Worm (Caenorhabditis elegans): Measurements from ENCODE around the gene nhr-214.
A peak's percentile ranks its signal among the peaks of the same experiment; 100 is the strongest.

nhr-214 gene

DNA sequence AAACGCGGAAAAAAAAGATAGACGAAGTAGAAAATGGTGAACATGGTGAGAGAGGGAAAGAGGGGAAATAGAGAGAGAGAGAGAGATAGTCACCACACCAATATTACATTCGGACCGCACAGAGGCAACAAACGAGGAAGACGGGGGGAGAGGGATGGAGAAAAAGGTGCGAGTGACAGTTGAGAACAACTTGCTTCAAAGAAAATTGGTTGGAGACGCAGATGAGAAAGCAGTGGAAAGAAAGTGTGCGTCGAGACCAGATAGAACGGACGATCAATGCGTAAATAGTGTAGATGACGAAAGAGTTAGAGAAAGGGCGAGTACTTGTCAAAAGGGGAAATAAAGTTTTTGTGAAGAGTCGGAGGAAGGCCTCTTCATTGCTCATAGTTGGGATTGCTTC is 31.5 kb downstream of the nhr-214 start:
- TF ChIP-seq mep-1 (tag; optimal IDR thresholded peaks at IDR 0.05) (peak; percentile 5), unc-120 (tag; optimal IDR thresholded peaks at IDR 0.05; ENCODE audit: poor library complexity, severe bottlenecking) (peak; percentile 92), ceh-83 (GFP tag; optimal IDR thresholded peaks at IDR 0.05) (no peak), nhr-2 (tag; optimal IDR thresholded peaks at IDR 0.05) (peak; percentile 13), nhr-237 (tag; optimal IDR thresholded peaks at IDR 0.05) (peak; percentile 74), sptf-1 (tag; optimal IDR thresholded peaks at IDR 0.05) (peak; percentile 68), nhr-12 (tag; optimal IDR thresholded peaks at IDR 0.05) (peak; percentile 10), lsy-2 (tag; optimal IDR thresholded peaks at IDR 0.05) (peak; percentile 10), unc-62 (GFP tag; optimal IDR thresholded peaks at IDR 0.05) (peak; percentile 89), drap-1 (GFP tag; optimal IDR thresholded peaks at IDR 0.05) (peak; percentile 23), elt-1 (tag; optimal IDR thresholded peaks at IDR 0.05; ENCODE audit: borderline replicate concordance, insufficient read depth) (no peak), ztf-11 (tag; optimal IDR thresholded peaks at IDR 0.05) (peak; percentile 10), ceh-43 (GFP tag; optimal IDR thresholded peaks at IDR 0.05) (no peak), ham-2 (GFP tag; optimal IDR thresholded peaks at IDR 0.05) (peak; percentile 43), pha-4 (tag; optimal IDR thresholded peaks at IDR 0.05) (peak; percentile 35), tbx-8 (GFP tag; optimal IDR thresholded peaks at IDR 0.05) (no peak), mls-2 (tag; optimal IDR thresholded peaks at IDR 0.05) (peak; percentile 76), cnd-1 (tag; optimal IDR thresholded peaks at IDR 0.05) (no peak), ces-1 (GFP tag; optimal IDR thresholded peaks at IDR 0.05) (peak; percentile 82), M03D4.4 (tag; optimal IDR thresholded peaks at IDR 0.05) (peak; percentile 48), hlh-1 (tag; optimal IDR thresholded peaks at IDR 0.05) (peak; percentile 72), elt-3 (tag; optimal IDR thresholded peaks at IDR 0.05) (peak; percentile 55), nhr-28 (tag; optimal IDR thresholded peaks at IDR 0.05) (peak; percentile 34)

DNA sequence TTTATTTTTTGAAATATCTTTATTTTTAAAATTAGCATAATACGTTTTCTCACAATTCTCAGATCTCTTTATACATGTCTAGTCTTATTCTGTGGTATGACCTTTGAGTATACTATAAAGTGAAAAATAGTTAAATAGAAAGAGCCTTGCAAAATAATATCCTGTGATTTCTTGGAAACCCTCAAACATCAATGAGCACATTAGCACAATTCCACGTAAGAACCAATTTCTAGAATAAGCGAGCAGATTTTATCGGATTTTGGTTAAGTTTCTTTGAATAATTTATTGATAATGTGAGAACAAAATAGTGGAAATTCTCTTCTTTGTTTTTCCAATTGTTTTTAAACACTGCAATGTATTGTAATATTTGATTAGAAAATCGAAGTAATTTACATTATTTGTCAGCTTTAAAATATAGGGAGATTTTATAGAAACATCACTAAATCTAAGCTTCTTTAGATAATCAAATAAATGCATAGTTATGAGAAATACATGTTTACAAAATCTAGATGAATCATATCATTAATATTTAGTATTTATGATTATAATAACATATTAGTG is 32.8 kb downstream of the nhr-214 start:
- TF ChIP-seq ceh-83 (GFP tag; optimal IDR thresholded peaks at IDR 0.05), result no peak
- no peak for TF ChIP-seq ceh-39 (tag; optimal IDR thresholded peaks at IDR 0.05)
- no peak for TF ChIP-seq cnd-1 (tag; optimal IDR thresholded peaks at IDR 0.05)
- TF ChIP-seq tbx-8 (GFP tag; optimal IDR thresholded peaks at IDR 0.05), result no peak
- no peak for TF ChIP-seq unc-120 (tag; optimal IDR thresholded peaks at IDR 0.05; ENCODE audit: poor library complexity, severe bottlenecking)
- no peak for TF ChIP-seq elt-1 (tag; optimal IDR thresholded peaks at IDR 0.05; ENCODE audit: borderline replicate concordance, insufficient read depth)
- TF ChIP-seq nhr-12 (tag; optimal IDR thresholded peaks at IDR 0.05), result no peak
- TF ChIP-seq mab-5 (tag; optimal IDR thresholded peaks at IDR 0.05), result no peak

DNA sequence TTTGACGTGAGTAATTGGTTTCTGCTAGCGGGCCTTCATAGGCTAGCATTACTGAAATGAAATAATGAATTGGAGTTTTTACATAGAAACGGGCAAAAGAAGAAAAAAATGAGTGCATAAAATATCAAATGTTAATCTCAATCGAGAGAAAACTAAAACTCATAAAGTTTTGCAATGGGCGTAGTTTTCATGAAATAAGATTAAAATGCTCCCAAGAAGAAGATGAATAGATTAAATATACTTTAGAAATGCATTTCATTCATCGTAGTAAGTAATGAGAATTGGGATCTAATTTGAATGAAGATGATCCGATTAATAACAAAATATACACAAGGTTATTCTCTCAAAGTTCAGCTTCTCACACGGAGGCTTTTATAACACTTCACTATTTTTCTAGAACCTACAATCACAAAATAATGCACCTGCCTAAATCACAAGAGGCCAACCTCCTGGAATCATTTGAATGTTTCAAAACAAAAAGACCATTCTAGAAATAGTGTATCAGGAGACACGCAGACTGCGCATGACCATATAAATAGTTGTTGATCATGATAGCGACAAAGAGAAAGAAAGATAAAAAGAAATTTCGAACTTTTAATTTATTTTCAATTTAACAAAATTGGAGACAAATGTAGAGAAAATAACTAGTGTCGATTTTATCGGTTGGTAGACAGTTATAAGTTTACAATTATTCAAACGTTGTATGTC is 33.9 kb downstream of the nhr-214 start, which contains the start of gene nhr-17:
TSS of gene nhr-17 (minus strand) at position 51 of the 708 bp plus-strand sequence.
- no peak for TF ChIP-seq ham-2 (GFP tag; optimal IDR thresholded peaks at IDR 0.05)
- no peak for TF ChIP-seq ces-1 (GFP tag; optimal IDR thresholded peaks at IDR 0.05)
- no peak for TF ChIP-seq M03D4.4 (tag; optimal IDR thresholded peaks at IDR 0.05)
- no peak for TF ChIP-seq lin-32 (GFP tag; optimal IDR thresholded peaks at IDR 0.05)
- no peak for TF ChIP-seq flh-1 (GFP tag; optimal IDR thresholded peaks at IDR 0.05)
- TF ChIP-seq unc-120 (tag; optimal IDR thresholded peaks at IDR 0.05; ENCODE audit: poor library complexity, severe bottlenecking), result no peak
- TF ChIP-seq ceh-83 (GFP tag; optimal IDR thresholded peaks at IDR 0.05), result no peak
- TF ChIP-seq tbx-8 (GFP tag; optimal IDR thresholded peaks at IDR 0.05), result no peak
- no peak for TF ChIP-seq pha-4 (tag; optimal IDR thresholded peaks at IDR 0.05)
- no peak for TF ChIP-seq ceh-39 (tag; optimal IDR thresholded peaks at IDR 0.05)
- no peak for TF ChIP-seq unc-39 (tag; optimal IDR thresholded peaks at IDR 0.05)

DNA sequence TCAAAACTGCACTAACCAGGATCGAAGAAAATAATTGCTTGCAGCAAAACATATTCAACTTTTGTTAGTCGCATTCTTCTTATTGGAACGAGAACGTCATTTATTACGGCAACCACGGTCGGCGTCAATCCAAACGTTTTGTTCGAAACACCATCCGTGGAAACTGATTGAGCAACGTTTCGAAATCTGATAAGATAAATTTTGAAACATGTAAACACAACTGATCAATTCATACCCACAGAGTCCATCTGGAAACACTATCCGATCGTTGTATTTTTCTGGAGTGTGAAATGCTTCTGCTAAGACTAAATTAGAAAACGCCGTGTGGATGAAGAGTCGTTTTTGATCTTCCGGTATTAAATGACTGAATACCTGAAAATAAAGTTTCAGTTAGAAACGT is 36.1 kb downstream of the nhr-214 start:
- TF ChIP-seq ces-1 (GFP tag; optimal IDR thresholded peaks at IDR 0.05), result no peak
- no peak for TF ChIP-seq nhr-237 (tag; optimal IDR thresholded peaks at IDR 0.05)

DNA sequence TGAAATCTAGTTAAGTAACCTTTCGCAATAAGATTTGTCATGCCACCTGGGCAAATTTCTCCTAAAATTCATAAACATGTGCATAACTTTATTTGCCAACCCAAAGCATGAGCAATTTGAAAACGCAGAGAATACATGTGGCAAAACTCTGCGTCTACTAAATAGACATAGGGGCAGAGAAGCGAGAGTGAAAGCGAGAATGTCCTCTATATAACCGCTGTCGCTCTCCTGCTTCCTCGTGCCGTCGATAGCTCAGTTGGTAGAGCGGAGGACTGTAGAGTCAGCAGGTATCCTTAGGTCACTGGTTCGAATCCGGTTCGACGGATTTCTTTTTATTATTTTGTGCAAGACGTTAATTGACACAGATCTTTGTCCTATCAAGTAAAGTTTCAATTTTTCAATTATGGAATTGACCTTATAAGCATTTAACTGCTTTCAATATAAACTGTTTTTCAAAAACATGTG is 36.8 kb downstream of the nhr-214 start:
- no peak for TF ChIP-seq nhr-12 (tag; optimal IDR thresholded peaks at IDR 0.05)
- peak; percentile 72 for TF ChIP-seq unc-39 (tag; optimal IDR thresholded peaks at IDR 0.05)
- peak; percentile 96 for TF ChIP-seq drap-1 (GFP tag; optimal IDR thresholded peaks at IDR 0.05)
- peak; percentile 80 for TF ChIP-seq ces-1 (GFP tag; optimal IDR thresholded peaks at IDR 0.05)
- TF ChIP-seq flh-1 (GFP tag; optimal IDR thresholded peaks at IDR 0.05), result peak; percentile 85
- no peak for TF ChIP-seq blmp-1 (tag; optimal IDR thresholded peaks at IDR 0.05)
- TF ChIP-seq elt-1 (tag; optimal IDR thresholded peaks at IDR 0.05; ENCODE audit: borderline replicate concordance, insufficient read depth), result peak; percentile 10
- peak; percentile 61 for TF ChIP-seq hlh-1 (tag; optimal IDR thresholded peaks at IDR 0.05)
- TF ChIP-seq ceh-43 (GFP tag; optimal IDR thresholded peaks at IDR 0.05), result peak; percentile 94
- peak; percentile 93 for TF ChIP-seq ham-2 (GFP tag; optimal IDR thresholded peaks at IDR 0.05)
- TF ChIP-seq pha-4 (tag; optimal IDR thresholded peaks at IDR 0.05), result peak; percentile 71
- TF ChIP-seq nhr-2 (tag; optimal IDR thresholded peaks at IDR 0.05), result peak; percentile 14
- peak; percentile 7 for TF ChIP-seq elt-3 (tag; optimal IDR thresholded peaks at IDR 0.05)
- peak; percentile 96 for TF ChIP-seq sptf-1 (tag; optimal IDR thresholded peaks at IDR 0.05)
- TF ChIP-seq lin-32 (GFP tag; optimal IDR thresholded peaks at IDR 0.05), result peak; percentile 86
- peak; percentile 89 for TF ChIP-seq sem-2 (GFP tag; optimal IDR thresholded peaks at IDR 0.05)
- TF ChIP-seq ceh-39 (tag; optimal IDR thresholded peaks at IDR 0.05), result peak; percentile 26
- peak; percentile 19 for TF ChIP-seq mab-5 (tag; optimal IDR thresholded peaks at IDR 0.05)
- peak; percentile 22 for TF ChIP-seq unc-62 (GFP tag; optimal IDR thresholded peaks at IDR 0.05)
- TF ChIP-seq ztf-11 (tag; optimal IDR thresholded peaks at IDR 0.05), result peak; percentile 69
- TF ChIP-seq zip-8 (tag; optimal IDR thresholded peaks at IDR 0.05), result no peak
- TF ChIP-seq snpc-4 (tag; optimal IDR thresholded peaks at IDR 0.05), result no peak
- peak; percentile 86 for TF ChIP-seq tbx-8 (GFP tag; optimal IDR thresholded peaks at IDR 0.05)
- TF ChIP-seq cnd-1 (tag; optimal IDR thresholded peaks at IDR 0.05), result peak; percentile 95
- no peak for TF ChIP-seq nhr-237 (tag; optimal IDR thresholded peaks at IDR 0.05)
- peak; percentile 57 for TF ChIP-seq lin-13 (tag; optimal IDR thresholded peaks at IDR 0.05)
- TF ChIP-seq bed-3 (GFP tag; optimal IDR thresholded peaks at IDR 0.05), result peak; percentile 88
- TF ChIP-seq nhr-28 (tag; optimal IDR thresholded peaks at IDR 0.05), result peak; percentile 60
- peak; percentile 97 for TF ChIP-seq mls-2 (tag; optimal IDR thresholded peaks at IDR 0.05)

Measured in whole organism, mixed stage, embryonic.